Fruit fly (Drosophila melanogaster): ENCODE measurements around the gene tant.
A peak's percentile ranks its signal among the peaks of the same experiment; 100 is the strongest.

The tant gene

DNA sequence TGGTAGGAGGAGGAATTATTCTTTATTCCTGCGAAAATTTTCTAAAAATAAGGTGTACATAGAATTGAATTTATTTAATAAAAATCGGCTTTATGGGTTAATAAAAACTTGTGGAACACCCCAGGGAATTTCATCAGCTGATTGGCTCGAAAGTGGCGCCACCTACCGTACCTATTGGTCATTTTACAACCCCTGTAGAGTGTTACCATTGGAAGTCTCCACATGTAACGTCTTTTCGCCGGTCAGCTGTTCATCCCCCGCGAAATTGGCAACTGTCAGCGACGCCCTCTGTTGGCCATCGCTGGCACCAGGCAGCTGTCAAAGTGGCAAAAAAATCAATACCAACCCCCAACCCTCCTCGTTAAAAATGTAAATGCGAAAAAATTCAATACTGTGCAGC lies 27.6 kb downstream of the tant start, which contains the start of gene CG13293:
Gene CG13293, plus strand, starts transcription at position 323 of the 400 bp plus-strand sequence.
- no peak for TF ChIP-seq CG10321 (GFP tag; IDR thresholded peaks at IDR 0.05)
- TF ChIP-seq dmrt11E (tag; optimal IDR thresholded peaks at IDR 0.05): no peak
- TF ChIP-seq gt (GFP tag; IDR thresholded peaks at IDR 0.05): no peak
- no peak for TF ChIP-seq CG10654 (GFP tag; optimal IDR thresholded peaks at IDR 0.05)
- no peak for TF ChIP-seq sisA (GFP tag; IDR thresholded peaks at IDR 0.05)
- no peak for TF ChIP-seq BtbVII (GFP tag; optimal IDR thresholded peaks at IDR 0.05)
- no peak for TF ChIP-seq Hr51 (GFP tag; optimal IDR thresholded peaks at IDR 0.05)
- no peak for TF ChIP-seq C15 (GFP tag; IDR thresholded peaks at IDR 0.05)
- peak; percentile 100 for TF ChIP-seq onecut (GFP tag; IDR thresholded peaks at IDR 0.05)
- TF ChIP-seq CG6765 (GFP tag; optimal IDR thresholded peaks at IDR 0.05): no peak
- no peak for TF ChIP-seq Kr (GFP tag; optimal IDR thresholded peaks at IDR 0.05)
- TF ChIP-seq Max (GFP tag; optimal IDR thresholded peaks at IDR 0.05): no peak
- no peak for TF ChIP-seq gce (GFP tag; IDR thresholded peaks at IDR 0.05)
- TF ChIP-seq ssp (GFP tag; IDR thresholded peaks at IDR 0.05): 0 out of 2 replicates have a peak, but pooled peaks have one; percentile 9
- TF ChIP-seq CG34376 (GFP tag; optimal IDR thresholded peaks at IDR 0.05): no peak
- TF ChIP-seq ham (GFP tag; IDR thresholded peaks at IDR 0.05): no peak
- no peak for TF ChIP-seq CG15479 (GFP tag; optimal IDR thresholded peaks at IDR 0.05)
- no peak for TF ChIP-seq bigmax (GFP tag; optimal IDR thresholded peaks at IDR 0.05)
- TF ChIP-seq CG8765 (GFP tag; IDR thresholded peaks at IDR 0.05): no peak
- no peak for TF ChIP-seq CG8281 (tag; optimal IDR thresholded peaks at IDR 0.05)
- TF ChIP-seq Meics (GFP tag; optimal IDR thresholded peaks at IDR 0.05): no peak
- no peak for TF ChIP-seq tna (GFP tag; IDR thresholded peaks at IDR 0.05; ENCODE audit: partially characterized antibody)
- TF ChIP-seq CG11560 (tag; IDR thresholded peaks at IDR 0.05): no peak
- no peak for TF ChIP-seq CG10565 (GFP tag; optimal IDR thresholded peaks at IDR 0.05)
- TF ChIP-seq Xbp1 (GFP tag; optimal IDR thresholded peaks at IDR 0.05): no peak
- no peak for TF ChIP-seq cato (GFP tag; optimal IDR thresholded peaks at IDR 0.05; ENCODE audit: borderline replicate concordance)
- no peak for TF ChIP-seq inv (GFP tag; IDR thresholded peaks at IDR 0.05; ENCODE audit: partially characterized antibody)
- TF ChIP-seq CG8924 (tag; optimal IDR thresholded peaks at IDR 0.05): no peak
- TF ChIP-seq HLH3B (GFP tag; IDR thresholded peaks at IDR 0.05): no peak
- TF ChIP-seq CG13287 (GFP tag; IDR thresholded peaks at IDR 0.05; ENCODE audit: partially characterized antibody): no peak
- peak; percentile 1 for TF ChIP-seq trem (tag; optimal IDR thresholded peaks at IDR 0.05)
- TF ChIP-seq crol (GFP tag; IDR thresholded peaks at IDR 0.05): no peak
- TF ChIP-seq CG6813 (GFP tag; optimal IDR thresholded peaks at IDR 0.05): no peak
- no peak for TF ChIP-seq hkb (optimal IDR thresholded peaks at IDR 0.05)
- no peak for TF ChIP-seq hkb (GFP tag; IDR thresholded peaks at IDR 0.05)
- TF ChIP-seq Neu2 (GFP tag; optimal IDR thresholded peaks at IDR 0.05; ENCODE audit: borderline replicate concordance): no peak
- TF ChIP-seq CG3281 (GFP tag; optimal IDR thresholded peaks at IDR 0.05): no peak
- no peak for TF ChIP-seq CG10959 (GFP tag; IDR thresholded peaks at IDR 0.05)
- TF ChIP-seq Sry-β (GFP tag; optimal IDR thresholded peaks at IDR 0.05): no peak
- no peak for TF ChIP-seq Atf-2 (GFP tag; optimal IDR thresholded peaks at IDR 0.05)
- no peak for TF ChIP-seq nmo (GFP tag; optimal IDR thresholded peaks at IDR 0.05)
- no peak for TF ChIP-seq tgo (GFP tag; IDR thresholded peaks at IDR 0.05)
- no peak for TF ChIP-seq Ssrp (tag; optimal IDR thresholded peaks at IDR 0.05)
- TF ChIP-seq CG6791 (GFP tag; IDR thresholded peaks at IDR 0.05; ENCODE audit: partially characterized antibody): no peak
- no peak for TF ChIP-seq CG3995 (GFP tag; optimal IDR thresholded peaks at IDR 0.05)
- TF ChIP-seq ind (GFP tag; optimal IDR thresholded peaks at IDR 0.05): no peak
- TF ChIP-seq so (GFP tag; IDR thresholded peaks at IDR 0.05): no peak
- no peak for TF ChIP-seq CG1529 (GFP tag; optimal IDR thresholded peaks at IDR 0.05)
- TF ChIP-seq sima (GFP tag; optimal IDR thresholded peaks at IDR 0.05): no peak
- no peak for TF ChIP-seq Nf-YB (GFP tag; optimal IDR thresholded peaks at IDR 0.05)
- no peak for TF ChIP-seq vfl (GFP tag; optimal IDR thresholded peaks at IDR 0.05)
- TF ChIP-seq Trl (optimal IDR thresholded peaks at IDR 0.05): no peak
- TF ChIP-seq Trl (GFP tag; optimal IDR thresholded peaks at IDR 0.05): no peak

Measured in whole organism, embryonic.